Worm (Caenorhabditis elegans) whole organism, mixed stage, embryonic: Measurements from ENCODE around the gene F35E8.1.
A peak's percentile ranks its signal among the peaks of the same experiment; 100 is the strongest.

ENCODE experiments used
- M03D4.4 ChIP-seq: sonication (generic microtip); optimal IDR thresholded peaks from 2 replicates; lab custom pipeline; 2017; ENCODE audit warnings: mild to moderate bottlenecking, missing genetic modification characterization, missing compliant biosample characterization
- blmp-1 ChIP-seq: fragments of 150-350 bp; optimal IDR thresholded peaks from 2 replicates; lab custom pipeline; 2014; ENCODE audit warnings: missing biosample characterization, missing genetic modification characterization
- ceh-39 ChIP-seq: fragments of 150-350 bp; optimal IDR thresholded peaks from 2 replicates; lab custom pipeline; 2014; ENCODE audit warnings: missing biosample characterization, missing genetic modification characterization
- ceh-43 ChIP-seq: fragments of 200-800 bp; sonication (Bioruptor generic); optimal IDR thresholded peaks from 2 replicates; lab custom pipeline; 2018; ENCODE audit warnings: mild to moderate bottlenecking, missing genetic modification characterization, moderate library complexity, missing compliant biosample characterization
- ceh-83 ChIP-seq: fragments of 200-800 bp; sonication (Bioruptor generic); optimal IDR thresholded peaks from 2 replicates; lab custom pipeline; 2018; ENCODE audit warnings: mild to moderate bottlenecking, missing genetic modification characterization, missing compliant biosample characterization
- ces-1 ChIP-seq: fragments of 150-350 bp; optimal IDR thresholded peaks from 2 replicates; lab custom pipeline; 2014; ENCODE audit warnings: missing biosample characterization, missing genetic modification reagents, missing genetic modification characterization
- cnd-1 ChIP-seq: fragments of 200-800 bp; sonication (Bioruptor generic); optimal IDR thresholded peaks from 2 replicates; lab custom pipeline; 2018; ENCODE audit warnings: mild to moderate bottlenecking, missing genetic modification characterization, missing compliant biosample characterization
- drap-1 ChIP-seq: fragments of 200-800 bp; sonication (Bioruptor generic); optimal IDR thresholded peaks from 3 replicates; lab custom pipeline; 2018; ENCODE audit warnings: mild to moderate bottlenecking, missing genetic modification characterization, missing compliant biosample characterization
- elt-3 ChIP-seq: fragments of 150-350 bp; optimal IDR thresholded peaks from 2 replicates; lab custom pipeline; 2014; ENCODE audit warnings: missing biosample characterization, missing genetic modification characterization
- flh-1 ChIP-seq: fragments of 200-800 bp; sonication (Bioruptor generic); optimal IDR thresholded peaks from 2 replicates; lab custom pipeline; 2018; ENCODE audit warnings: mild to moderate bottlenecking, missing genetic modification characterization, moderate library complexity, missing compliant biosample characterization
- hlh-1 ChIP-seq: fragments of 150-350 bp; optimal IDR thresholded peaks from 2 replicates; lab custom pipeline; 2014; ENCODE audit warnings: missing biosample characterization, missing genetic modification reagents, missing genetic modification characterization
- lin-13 ChIP-seq: fragments of 150-350 bp; optimal IDR thresholded peaks from 2 replicates; lab custom pipeline; 2014; ENCODE audit warnings: missing biosample characterization, missing genetic modification characterization
- lin-32 ChIP-seq: fragments of 200-800 bp; sonication (Bioruptor generic); optimal IDR thresholded peaks from 2 replicates; lab custom pipeline; 2018; ENCODE audit warnings: mild to moderate bottlenecking, missing genetic modification characterization, missing compliant biosample characterization
- lsy-2 ChIP-seq: fragments of 150-350 bp; optimal IDR thresholded peaks from 2 replicates; lab custom pipeline; 2014; ENCODE audit warnings: missing biosample characterization, missing genetic modification characterization
- mab-5 ChIP-seq: fragments of 150-350 bp; optimal IDR thresholded peaks from 2 replicates; lab custom pipeline; 2014; ENCODE audit warnings: missing biosample characterization, missing genetic modification characterization
- mls-2 ChIP-seq: sonication (generic microtip); optimal IDR thresholded peaks from 2 replicates; lab custom pipeline; 2016; ENCODE audit warnings: mild to moderate bottlenecking, missing genetic modification characterization, moderate library complexity, missing compliant biosample characterization
- nhr-12 ChIP-seq: fragments of 150-350 bp; optimal IDR thresholded peaks from 2 replicates; lab custom pipeline; 2014; ENCODE audit warnings: missing biosample characterization, missing genetic modification characterization
- nhr-2 ChIP-seq: fragments of 150-350 bp; optimal IDR thresholded peaks from 2 replicates; lab custom pipeline; 2014; ENCODE audit warnings: missing biosample characterization, missing genetic modification characterization
- nhr-237 ChIP-seq: fragments of 150-350 bp; optimal IDR thresholded peaks from 2 replicates; lab custom pipeline; 2014; ENCODE audit warnings: missing biosample characterization, missing genetic modification characterization
- nhr-28 ChIP-seq: fragments of 150-350 bp; optimal IDR thresholded peaks from 2 replicates; lab custom pipeline; 2014; ENCODE audit warnings: missing biosample characterization, missing genetic modification characterization
- nhr-76 ChIP-seq: sonication (generic microtip); optimal IDR thresholded peaks from 2 replicates; lab custom pipeline; 2017; ENCODE audit warnings: missing biosample characterization, missing genetic modification characterization
- pha-4 ChIP-seq: fragments of 150-350 bp; optimal IDR thresholded peaks from 2 replicates; lab custom pipeline; 2018; ENCODE audit warnings: missing biosample characterization, missing genetic modification reagents, missing genetic modification characterization
- sem-2 ChIP-seq: fragments of 200-800 bp; sonication (Bioruptor generic); optimal IDR thresholded peaks from 2 replicates; lab custom pipeline; 2018; ENCODE audit warnings: mild to moderate bottlenecking, missing genetic modification characterization, missing compliant biosample characterization
- snpc-4 ChIP-seq: fragments of 150-350 bp; optimal IDR thresholded peaks from 2 replicates; lab custom pipeline; 2014; ENCODE audit warnings: missing biosample characterization, missing genetic modification characterization
- sptf-1 ChIP-seq: sonication (generic microtip); optimal IDR thresholded peaks from 2 replicates; lab custom pipeline; 2017; ENCODE audit warnings: mild to moderate bottlenecking, missing genetic modification characterization, moderate library complexity, missing compliant biosample characterization
- unc-62 ChIP-seq: fragments of 150-350 bp; optimal IDR thresholded peaks from 2 replicates; lab custom pipeline; 2014; ENCODE audit warnings: missing biosample characterization, missing genetic modification reagents, missing genetic modification characterization
- zip-8 ChIP-seq: fragments of 150-350 bp; optimal IDR thresholded peaks from 2 replicates; lab custom pipeline; 2014; ENCODE audit warnings: missing biosample characterization, missing genetic modification characterization
- ztf-11 ChIP-seq: fragments of 150-350 bp; optimal IDR thresholded peaks from 2 replicates; lab custom pipeline; 2014; ENCODE audit warnings: missing biosample characterization, missing genetic modification characterization

Gene F35E8.1

ce11 chrV:15888751-15889150 lies 16.7 kb downstream of the F35E8.1 start, which contains the start of gene cgt-1:
Gene cgt-1, minus strand, starts transcription at chrV:15888851.
- no peak for TF ChIP-seq zip-8

ce11 chrV:15887708-15888295 lies 17.6 kb downstream of the F35E8.1 start:
- TF ChIP-seq flh-1 (no peak), ceh-39 (no peak), zip-8 (no peak), elt-3 (tag; lab: Kevin White, UChicago) (no peak), lsy-2 (tag; lab: Kevin White, UChicago) (no peak), snpc-4 (tag; lab: Kevin White, UChicago) (no peak), nhr-237 (tag; lab: Kevin White, UChicago) (no peak), blmp-1 (tag; lab: Kevin White, UChicago) (no peak), sptf-1 (tag; lab: Kevin White, UChicago) (no peak), nhr-12 (tag; lab: Kevin White, UChicago) (no peak), cnd-1 (no peak), ces-1 (no peak), lin-32 (GFP tag; lab: Kevin White, UChicago) (no peak), M03D4.4 (tag; lab: Kevin White, UChicago) (no peak), nhr-2 (tag; lab: Kevin White, UChicago) (no peak)

ce11 chrV:15885967-15886366 lies 19.5 kb downstream of the F35E8.1 start, which contains the start of gene T06C12.9:
Gene T06C12.9, minus strand, starts transcription at chrV:15886067.
- no peak for TF ChIP-seq hlh-1 (tag; lab: Kevin White, UChicago)
- TF ChIP-seq snpc-4 (tag; lab: Kevin White, UChicago), result no peak
- TF ChIP-seq ceh-43 (GFP tag; lab: Kevin White, UChicago), result no peak
- no peak for TF ChIP-seq nhr-76 (tag; lab: Kevin White, UChicago)
- no peak for TF ChIP-seq elt-3 (tag; lab: Kevin White, UChicago)
- no peak for TF ChIP-seq ceh-83 (GFP tag; lab: Kevin White, UChicago)
- no peak for TF ChIP-seq ztf-11 (tag; lab: Kevin White, UChicago)
- no peak for TF ChIP-seq nhr-237 (tag; lab: Kevin White, UChicago)
- no peak for TF ChIP-seq ceh-39
- no peak for TF ChIP-seq mls-2 (tag; lab: Kevin White, UChicago)
- TF ChIP-seq nhr-28, result no peak
- TF ChIP-seq lin-13, result no peak
- TF ChIP-seq, all 35 proteins: peak for 0

- no peak for TF ChIP-seq ces-1
- TF ChIP-seq ceh-39, result no peak
- TF ChIP-seq mab-5 (tag; lab: Kevin White, UChicago), result no peak
- TF ChIP-seq lin-13, result no peak
Observed at ce11 chrV:15884698-15885097, 20.7 kb downstream of the F35E8.1 start, which contains the start of gene oac-42. Gene oac-42, minus strand, starts transcription at chrV:15884798.

ce11 chrV:15880705-15881104 lies 24.7 kb downstream of the F35E8.1 start:
- TF ChIP-seq nhr-237 (tag; lab: Kevin White, UChicago) (peak; percentile 57), pha-4 (tag; lab: Kevin White, UChicago) (no peak)

- TF ChIP-seq ztf-11 (tag; lab: Kevin White, UChicago) (no peak), snpc-4 (tag; lab: Kevin White, UChicago) (no peak), drap-1 (no peak), unc-62 (GFP tag; lab: Kevin White, UChicago) (no peak), elt-3 (tag; lab: Kevin White, UChicago) (no peak)
Observed at ce11 chrV:15880033-15880432, 25.4 kb downstream of the F35E8.1 start.

- TF ChIP-seq nhr-237 (tag; lab: Kevin White, UChicago), result no peak
- TF ChIP-seq sem-2 (GFP tag; lab: Kevin White, UChicago), result no peak
- no peak for TF ChIP-seq ztf-11 (tag; lab: Kevin White, UChicago)
- no peak for TF ChIP-seq lin-13
- TF ChIP-seq ces-1, result no peak
- TF ChIP-seq drap-1, result no peak
Observed at ce11 chrV:15879508-15879907, 25.9 kb downstream of the F35E8.1 start, which contains the start of gene nhr-84. Gene nhr-84, minus strand, starts transcription at chrV:15879608.
